Fruit fly (Drosophila melanogaster): ENCODE measurements around the gene meng.
A peak's percentile ranks its signal among the peaks of the same experiment; 100 is the strongest.

meng gene

DNA sequence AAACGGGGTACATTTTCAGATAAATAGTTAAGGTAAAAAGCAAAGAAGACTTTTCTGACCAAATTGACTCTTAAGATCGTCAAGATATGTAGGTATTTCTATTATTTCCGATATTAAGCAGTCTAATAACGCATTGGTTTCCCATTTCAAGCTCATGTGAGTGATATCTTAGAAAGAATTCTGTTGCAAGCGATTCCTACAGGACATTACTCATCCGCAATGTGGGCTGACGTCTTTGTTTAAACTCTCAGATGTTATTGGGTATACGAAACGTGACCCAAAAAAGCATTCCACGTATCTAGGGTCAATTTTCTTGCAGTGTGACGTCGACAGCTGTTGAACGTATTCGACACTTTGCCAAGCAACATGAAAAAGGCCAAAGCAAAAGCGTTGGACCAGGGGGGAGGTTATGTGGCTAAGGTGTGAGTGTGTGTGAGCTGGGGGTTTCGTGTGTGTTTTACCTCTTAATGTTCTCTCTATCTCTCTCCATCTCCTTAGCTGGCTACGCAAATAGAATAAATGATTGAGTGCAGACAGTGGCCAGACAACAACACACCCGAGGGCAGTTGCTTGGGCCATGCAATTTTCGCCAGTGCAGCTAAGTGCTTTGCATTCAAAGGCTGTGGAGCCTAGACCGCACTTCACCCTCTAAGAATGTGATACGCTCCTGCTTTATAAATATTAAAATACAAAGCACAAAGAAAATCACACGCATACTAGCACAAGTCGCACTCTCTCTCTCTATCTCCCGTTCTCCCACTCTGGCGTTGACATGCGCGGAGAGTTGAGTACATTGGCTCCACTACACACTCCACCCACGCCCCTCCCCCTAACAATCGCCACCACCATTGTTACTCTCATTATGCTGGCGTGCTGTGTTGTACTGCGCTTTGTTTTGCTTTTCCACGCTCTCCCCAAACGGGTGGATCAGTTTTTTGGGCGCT lies 45.0 kb downstream of the meng start (continued):
- TF ChIP-seq corto (GFP tag; optimal IDR thresholded peaks at IDR 0.05) (peak; percentile 5), CG8388 (GFP tag; optimal IDR thresholded peaks at IDR 0.05) (peak; percentile 92), CG15073 (GFP tag; optimal IDR thresholded peaks at IDR 0.05) (peak; percentile 61), Camta (GFP tag; optimal IDR thresholded peaks at IDR 0.05) (peak; percentile 97), CG30431 (GFP tag; optimal IDR thresholded peaks at IDR 0.05) (peak; percentile 93), CG2889 (GFP tag; IDR thresholded peaks at IDR 0.05) (peak; percentile 82), Dad (GFP tag; optimal IDR thresholded peaks at IDR 0.05) (peak; percentile 95), Sin3A (optimal IDR thresholded peaks at IDR 0.05) (no peak), toy (GFP tag; IDR thresholded peaks at IDR 0.05) (peak; percentile 9; the same call in 1 of the 2 replicates), CG32772 (GFP tag; IDR thresholded peaks at IDR 0.05) (peak; percentile 86), cwo (GFP tag; optimal IDR thresholded peaks at IDR 0.05) (peak; percentile 96), CG8765 (GFP tag; IDR thresholded peaks at IDR 0.05) (peak; percentile 34; the same call in 1 of the 2 replicates), az2 (GFP tag; optimal IDR thresholded peaks at IDR 0.05) (peak; percentile 96), CG2120 (GFP tag; optimal IDR thresholded peaks at IDR 0.05) (peak; percentile 97), Mrtf (GFP tag; IDR thresholded peaks at IDR 0.05) (peak; percentile 78), wor (GFP tag; IDR thresholded peaks at IDR 0.05) (peak; percentile 86), sd (tag; optimal IDR thresholded peaks at IDR 0.05) (peak; percentile 78), Dll (GFP tag; IDR thresholded peaks at IDR 0.05; ENCODE audit: partially characterized antibody) (0 out of 4 replicates have a peak, but pooled peaks have one; percentile 45), NC2β (GFP tag; optimal IDR thresholded peaks at IDR 0.05) (peak; percentile 89), CG16813 (GFP tag; IDR thresholded peaks at IDR 0.05; ENCODE audit: partially characterized antibody) (peak; percentile 63), dimm (GFP tag; IDR thresholded peaks at IDR 0.05) (peak; percentile 65; the same call in 1 of the 2 replicates), h (optimal IDR thresholded peaks at IDR 0.05) (no peak), so (GFP tag; IDR thresholded peaks at IDR 0.05) (peak; percentile 82; the same call in 2 of the 3 replicates), CG6689 (GFP tag; IDR thresholded peaks at IDR 0.05) (peak; percentile 93), al (GFP tag; IDR thresholded peaks at IDR 0.05) (peak; percentile 88), CG4854 (GFP tag; optimal IDR thresholded peaks at IDR 0.05) (peak; percentile 92), CG10654 (GFP tag; optimal IDR thresholded peaks at IDR 0.05) (peak; percentile 95), bigmax (GFP tag; optimal IDR thresholded peaks at IDR 0.05) (no peak), CG1792 (GFP tag; optimal IDR thresholded peaks at IDR 0.05) (peak; percentile 95), ara (GFP tag; IDR thresholded peaks at IDR 0.05) (peak; percentile 78), pfk (GFP tag; optimal IDR thresholded peaks at IDR 0.05) (no peak), zfh1 (GFP tag; IDR thresholded peaks at IDR 0.05) (peak; percentile 85), CG18262 (tag; optimal IDR thresholded peaks at IDR 0.05) (peak; percentile 98), zen (tag; optimal IDR thresholded peaks at IDR 0.05) (peak; percentile 74), Bteb2 (GFP tag; optimal IDR thresholded peaks at IDR 0.05) (peak; percentile 94), CG43689 (GFP tag; IDR thresholded peaks at IDR 0.05) (peak; percentile 65), trem (tag; optimal IDR thresholded peaks at IDR 0.05) (peak; percentile 86), pan (optimal IDR thresholded peaks at IDR 0.05) (no peak), pan (GFP tag; optimal IDR thresholded peaks at IDR 0.05 in 1 of 2, IDR thresholded peaks at IDR 0.05 in 1 of 2) (peak in 1 of 2 experiments; percentile 81), C15 (GFP tag; IDR thresholded peaks at IDR 0.05) (peak; percentile 76; the same call in 2 of the 3 replicates), lov (optimal IDR thresholded peaks at IDR 0.05) (no peak), lov (GFP tag; IDR thresholded peaks at IDR 0.05) (peak; percentile 28; the same call in 2 of the 3 replicates), CG11093 (GFP tag; IDR thresholded peaks at IDR 0.05) (peak; percentile 81), CG9727 (GFP tag; optimal IDR thresholded peaks at IDR 0.05) (peak; percentile 98), fd3F (GFP tag; optimal IDR thresholded peaks at IDR 0.05) (peak; percentile 91), CG18476 (GFP tag; optimal IDR thresholded peaks at IDR 0.05) (peak; percentile 92), eyg (GFP tag; optimal IDR thresholded peaks at IDR 0.05) (peak; percentile 97), CG10543 (GFP tag; optimal IDR thresholded peaks at IDR 0.05) (peak; percentile 97), CG10431 (GFP tag; optimal IDR thresholded peaks at IDR 0.05) (peak; percentile 88), nau (GFP tag; optimal IDR thresholded peaks at IDR 0.05) (peak; percentile 97)
